Worm (Caenorhabditis elegans): ENCODE data around the gene C17G1.5.

Gene C17G1.5

ce11 chrX:9938537-9938936 is at the start of gene C17G1.5, which contains the start of gene C17G1.14:
Gene C17G1.5 (plus strand): TSS chrX:9938802.
Gene C17G1.14 (plus strand): TSS chrX:9938813.
- no peak for TF ChIP-seq unc-62 (GFP tag; optimal IDR thresholded peaks at IDR 0.05)

- TF ChIP-seq unc-62 (GFP tag; optimal IDR thresholded peaks at IDR 0.05): no peak
These were observed 46.3 kb upstream of the C17G1.5 start, which contains the start of gene F21G4.1 for ce11 chrX:9892323-9892722. Gene F21G4.1 (minus strand): TSS chrX:9892328.

- no peak for TF ChIP-seq unc-62 (GFP tag; optimal IDR thresholded peaks at IDR 0.05)
These were observed 45.5 kb upstream of the C17G1.5 start for ce11 chrX:9893069-9893468.

DNA sequence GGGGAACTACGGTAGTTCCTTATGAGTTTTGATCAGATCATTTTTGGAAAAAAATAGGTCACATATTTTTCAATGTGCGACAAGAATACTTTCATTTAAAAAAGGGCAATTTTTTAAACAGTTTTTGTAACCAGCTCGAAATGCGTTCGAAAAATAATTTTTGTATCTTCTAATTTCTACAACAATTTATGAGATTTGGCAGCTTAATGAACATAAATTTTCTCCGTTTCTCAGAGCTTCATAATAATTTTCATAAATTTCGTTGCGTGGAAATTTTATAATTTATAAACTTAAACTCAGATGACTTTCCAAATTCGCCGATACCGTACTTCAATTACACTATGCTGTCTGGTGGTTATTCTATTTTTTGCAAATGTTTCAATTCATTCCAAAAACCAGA is 43.8 kb upstream of the C17G1.5 start, which contains the start of gene F21G4.3:
TSS of gene F21G4.3 (plus strand) at position 301 of the 400 bp plus-strand sequence.
- TF ChIP-seq unc-62 (GFP tag; optimal IDR thresholded peaks at IDR 0.05): no peak

DNA sequence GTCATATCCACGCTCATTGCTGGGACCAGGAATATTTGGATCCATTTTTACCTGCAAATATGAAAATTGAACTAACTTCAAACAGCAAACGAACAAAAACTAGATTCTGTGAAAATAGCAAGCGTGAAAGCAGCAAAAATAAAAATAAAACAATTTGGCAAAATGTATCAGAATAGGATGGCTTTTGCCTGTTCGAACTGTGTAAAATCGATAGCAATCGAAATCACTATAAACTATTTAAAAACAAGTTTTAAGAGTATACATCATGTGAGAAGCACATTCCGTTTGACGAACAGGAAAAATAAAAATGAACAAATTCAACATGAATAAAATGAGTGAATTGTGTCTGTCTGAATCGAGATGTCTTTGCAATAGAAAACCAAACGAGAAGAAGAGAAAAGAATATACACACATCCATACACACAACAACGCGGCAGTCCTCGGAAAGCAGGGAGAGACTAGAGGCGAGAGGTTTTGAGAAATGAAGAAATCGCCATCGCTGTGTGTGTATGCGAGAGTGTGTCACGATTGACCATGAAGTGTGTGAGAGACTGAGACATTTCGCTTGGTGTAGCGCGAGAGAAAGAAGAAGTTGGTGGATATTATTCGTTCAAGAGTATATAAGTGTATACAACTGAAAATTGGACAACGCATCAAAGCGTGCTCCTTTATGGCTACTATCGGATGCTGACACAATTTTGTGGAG is 39.0 kb upstream of the C17G1.5 start, which contains the start of gene phf-34:
TSS of gene phf-34 (minus strand) at position 51 of the 706 bp plus-strand sequence.
- TF ChIP-seq unc-62 (GFP tag; optimal IDR thresholded peaks at IDR 0.05): no peak

DNA sequence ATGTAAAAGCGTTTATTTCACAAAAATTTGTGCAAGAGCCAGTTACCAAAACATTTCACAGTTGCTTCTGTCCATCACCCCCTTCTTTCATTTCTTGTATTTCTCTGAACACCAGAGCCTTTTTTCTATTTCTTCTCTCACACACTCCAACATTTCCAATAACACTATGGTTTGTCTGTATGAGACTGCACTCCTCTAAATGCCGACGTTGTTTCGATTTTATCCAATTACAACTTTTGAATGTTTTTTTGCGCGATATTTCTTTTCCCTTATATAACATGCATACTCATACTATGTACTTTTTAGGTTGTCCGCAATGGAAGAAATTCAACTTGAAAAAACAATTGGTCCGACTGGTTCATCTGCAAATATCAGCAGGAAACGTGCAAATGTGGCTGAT is 32.8 kb upstream of the C17G1.5 start, which contains the start of gene F21G4.5:
TSS of gene F21G4.5 (plus strand) at position 301 of the 400 bp plus-strand sequence.
- TF ChIP-seq unc-62 (GFP tag; optimal IDR thresholded peaks at IDR 0.05): no peak

- no peak for TF ChIP-seq unc-62 (GFP tag; optimal IDR thresholded peaks at IDR 0.05)
These were observed 21.2 kb upstream of the C17G1.5 start, which contains the start of gene F21G4.6 for ce11 chrX:9917362-9917761. Gene F21G4.6 (minus strand): TSS chrX:9917448.

DNA sequence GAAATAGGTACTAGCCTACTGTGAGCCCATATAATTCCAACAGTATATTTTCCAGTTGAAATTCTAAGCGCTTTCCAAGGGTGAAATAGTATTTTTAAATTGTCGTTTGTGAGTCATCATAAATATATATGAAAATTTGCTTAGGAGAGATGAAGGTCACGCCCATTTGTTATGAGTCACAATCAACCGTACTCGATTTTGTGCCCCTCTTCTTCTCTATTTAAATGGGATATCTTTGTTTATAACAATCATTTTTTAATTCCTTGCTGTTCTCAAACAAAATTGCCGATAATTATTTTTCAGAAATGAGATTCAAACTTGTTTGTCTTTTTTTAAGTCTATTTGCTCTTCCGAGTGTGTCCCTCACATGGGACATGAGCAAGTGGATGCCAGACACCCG is 19.6 kb upstream of the C17G1.5 start, which contains the start of gene folr-1:
TSS of gene folr-1 (plus strand) at position 301 of the 400 bp plus-strand sequence.
- TF ChIP-seq unc-62 (GFP tag; optimal IDR thresholded peaks at IDR 0.05): no peak

DNA sequence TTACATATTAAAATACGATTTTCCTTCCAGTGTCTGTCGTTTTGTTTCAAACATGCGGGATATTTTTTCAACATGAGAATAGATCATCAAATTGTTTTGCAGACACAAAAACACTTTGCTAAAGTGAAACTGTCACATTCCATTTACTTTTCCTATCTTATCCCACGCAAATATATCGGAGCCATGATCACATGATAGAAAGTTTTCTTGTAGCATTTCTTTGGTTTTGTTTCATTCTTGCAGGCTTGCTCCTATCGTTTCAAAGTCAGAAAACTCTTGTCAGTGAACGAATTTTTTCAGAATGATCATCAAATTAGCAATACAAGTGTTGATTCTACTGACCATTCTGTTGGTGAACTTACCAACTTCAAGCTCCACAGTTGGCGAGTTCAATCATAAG is 17.3 kb upstream of the C17G1.5 start, which contains the start of gene C17G1.2:
TSS of gene C17G1.2 (plus strand) at position 301 of the 400 bp plus-strand sequence.
- no peak for TF ChIP-seq unc-62 (GFP tag; optimal IDR thresholded peaks at IDR 0.05)

ce11 chrX:9924962-9925361 is 13.6 kb upstream of the C17G1.5 start, which contains the start of gene ugt-23:
Gene ugt-23 (minus strand): TSS chrX:9925173.
- TF ChIP-seq unc-62 (GFP tag; optimal IDR thresholded peaks at IDR 0.05): no peak

DNA sequence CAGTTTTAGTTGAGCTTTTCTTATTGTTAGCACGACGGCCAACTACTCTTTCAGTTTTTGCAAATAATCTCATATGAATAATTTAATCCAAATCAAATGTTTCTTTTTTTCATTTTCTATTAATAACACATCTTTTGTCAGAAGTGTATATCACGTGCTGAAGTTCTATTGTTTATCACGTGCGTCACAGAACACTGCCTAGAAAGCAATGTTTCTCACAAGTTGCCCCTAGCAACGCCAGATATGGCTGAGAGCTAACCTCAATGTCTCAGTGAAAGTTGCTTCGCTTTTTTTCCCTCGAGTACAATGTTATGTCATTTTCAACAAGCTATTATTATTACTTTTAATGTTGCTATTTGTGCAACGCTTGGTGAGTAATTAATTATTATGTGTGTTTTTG is 10.6 kb upstream of the C17G1.5 start:
- TF ChIP-seq unc-62 (GFP tag; optimal IDR thresholded peaks at IDR 0.05): no peak

DNA sequence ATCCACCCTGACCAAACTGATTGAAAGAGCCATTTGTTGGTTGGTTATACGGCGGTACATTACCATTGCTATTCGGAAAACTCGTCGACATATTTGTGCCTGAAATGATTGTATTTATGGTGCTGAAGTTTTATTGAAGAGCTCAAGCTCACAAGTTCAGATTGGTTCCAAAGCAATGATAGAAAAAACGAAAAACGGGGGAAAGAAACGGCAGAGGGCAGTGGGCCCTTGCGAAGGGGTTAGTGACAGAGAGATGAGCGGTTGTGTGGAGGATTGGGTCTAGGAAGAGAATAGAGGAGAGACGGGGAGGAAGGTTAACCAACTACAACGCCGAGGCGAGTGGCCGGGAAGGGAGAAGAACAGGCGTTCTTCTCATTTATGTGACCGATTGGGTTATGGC is 7.2 kb upstream of the C17G1.5 start, which contains the start of gene nra-3:
TSS of gene nra-3 (minus strand) at position 101 of the 400 bp plus-strand sequence.
- no peak for TF ChIP-seq unc-62 (GFP tag; optimal IDR thresholded peaks at IDR 0.05)

ce11 chrX:9932226-9932773 is 6.3 kb upstream of the C17G1.5 start, which contains the start of gene tsp-21:
Gene tsp-21 (plus strand): TSS chrX:9932371.
- no peak for TF ChIP-seq unc-62 (GFP tag; optimal IDR thresholded peaks at IDR 0.05)

ce11 chrX:9933291-9934008 is 5.2 kb upstream of the C17G1.5 start:
- no peak for TF ChIP-seq unc-62 (GFP tag; optimal IDR thresholded peaks at IDR 0.05)

ce11 chrX:9934009-9934323 is 4.6 kb upstream of the C17G1.5 start:
- no peak for TF ChIP-seq unc-62 (GFP tag; optimal IDR thresholded peaks at IDR 0.05)

- no peak for TF ChIP-seq unc-62 (GFP tag; optimal IDR thresholded peaks at IDR 0.05)
These were observed 511 bp upstream of the C17G1.5 start for ce11 chrX:9938091-9938490.
